Worm (Caenorhabditis elegans) whole organism, young adult: ENCODE data around the gene glb-17.

Source experiments
- B0035.1 ChIP-seq: sonication (generic microtip); optimal IDR thresholded peaks from 2 replicates; lab custom pipeline; 2016; ENCODE audit warnings: missing genetic modification characterization, mild to moderate bottlenecking, missing compliant biosample characterization, missing genotype, missing genetic modification reagents
- C06A6.2 ChIP-seq: fragments of 200-800 bp; sonication (Bioruptor generic); conservative IDR thresholded peaks from 2 replicates; pipeline ENCODE4 v1.3.6; 2022; ENCODE audit warnings: missing genetic modification characterization, missing compliant biosample characterization
- D2030.7 ChIP-seq: fragments of 200-800 bp; sonication (Bioruptor generic); IDR thresholded peaks from 2 replicates; pipeline ENCODE4 v1.3.6; 2022; ENCODE audit warnings: missing genetic modification reagents, missing genetic modification characterization, missing compliant biosample characterization
- F10E7.11 ChIP-seq: sonication (generic microtip); optimal IDR thresholded peaks from 2 replicates; lab custom pipeline; 2017; ENCODE audit warnings: mild to moderate bottlenecking, missing genetic modification characterization, moderate library complexity, missing compliant biosample characterization
- F33H1.4 ChIP-seq: fragments of 200-800 bp; sonication (Bioruptor generic); IDR thresholded peaks from 2 replicates; pipeline ENCODE4 v1.3.6; 2022; ENCODE audit warnings: missing genetic modification reagents, missing genetic modification characterization, missing compliant biosample characterization
- F39B2.1 ChIP-seq: fragments of 200-800 bp; sonication (Bioruptor generic); IDR thresholded peaks from 2 replicates; pipeline ENCODE4 v1.3.6; 2022; ENCODE audit warnings: missing genetic modification reagents, missing genetic modification characterization, missing compliant biosample characterization
- F49E8.2 ChIP-seq: sonication (generic microtip); optimal IDR thresholded peaks from 3 replicates; lab custom pipeline; 2017; ENCODE audit warnings: missing genetic modification characterization, mild to moderate bottlenecking, missing compliant biosample characterization, antibody characterized with exemption, moderate library complexity; ENCODE audit not compliant: insufficient read depth
- T07F8.4 ChIP-seq: sonication (generic microtip); optimal IDR thresholded peaks from 2 replicates; lab custom pipeline; 2016; ENCODE audit warnings: mild to moderate bottlenecking, missing genetic modification characterization, moderate library complexity, missing compliant biosample characterization
- ZK185.1 ChIP-seq: sonication (generic microtip); optimal IDR thresholded peaks from 2 replicates; lab custom pipeline; 2016; ENCODE audit warnings: mild to moderate bottlenecking, missing genetic modification characterization, missing compliant biosample characterization; ENCODE audit not compliant: poor library complexity, severe bottlenecking
- akir-1 ChIP-seq: fragments of 200-800 bp; sonication (Bioruptor generic); optimal IDR thresholded peaks from 2 replicates; lab custom pipeline; 2018; ENCODE audit warnings: mild to moderate bottlenecking, missing genetic modification characterization, moderate library complexity, missing compliant biosample characterization
- aptf-2 ChIP-seq: fragments of 200-800 bp; sonication (Bioruptor generic); conservative IDR thresholded peaks from 2 replicates; pipeline ENCODE4 v1.3.6; 2022; ENCODE audit warnings: missing genetic modification reagents, missing genetic modification characterization, missing compliant biosample characterization
- attf-3 ChIP-seq: fragments of 200-800 bp; sonication (Bioruptor generic); conservative IDR thresholded peaks from 2 replicates; pipeline ENCODE4 v1.3.6; 2022; ENCODE audit warnings: missing genetic modification reagents, missing genetic modification characterization, missing compliant biosample characterization
- attf-5 ChIP-seq: fragments of 200-800 bp; sonication (Bioruptor generic); optimal IDR thresholded peaks from 2 replicates; lab custom pipeline; 2018; ENCODE audit warnings: mild to moderate bottlenecking, missing genetic modification characterization, missing compliant biosample characterization
- ccch-3 ChIP-seq: fragments of 200-800 bp; sonication (Bioruptor generic); optimal IDR thresholded peaks from 2 replicates; lab custom pipeline; 2018; ENCODE audit warnings: mild to moderate bottlenecking, missing genetic modification characterization, missing compliant biosample characterization
- cebp-1 ChIP-seq, 2 experiments: fragments of 200-800 bp in 1 of 2; sonication (Bioruptor generic) in 1 of 2; sonication (generic microtip) in 1 of 2; IDR thresholded peaks in 1 of 2; optimal IDR thresholded peaks in 1 of 2; 2 replicates each; pipeline versions ENCODE4 v1.3.6 to Lab custom; 2017 to 2022; ENCODE audit warnings: missing compliant biosample characterization in 2 of 2, missing genetic modification characterization in 2 of 2, mild to moderate bottlenecking in 1 of 2, missing genetic modification reagents in 1 of 2, moderate library complexity in 1 of 2
- cebp-2 ChIP-seq: fragments of 200-800 bp; sonication (Bioruptor generic); IDR thresholded peaks from 2 replicates; pipeline ENCODE4 v1.3.6; 2022; ENCODE audit warnings: missing genetic modification characterization, missing compliant biosample characterization
- ceh-40 ChIP-seq: fragments of 200-800 bp; sonication (Bioruptor generic); IDR thresholded peaks from 2 replicates; pipeline ENCODE4 v1.3.6; 2022; ENCODE audit warnings: missing genetic modification characterization, missing compliant biosample characterization
- dpff-1 ChIP-seq: sonication (generic microtip); optimal IDR thresholded peaks from 2 replicates; lab custom pipeline; 2017; ENCODE audit warnings: mild to moderate bottlenecking, missing genetic modification characterization, missing compliant biosample characterization
- dpl-1 ChIP-seq: fragments of 150-350 bp; optimal IDR thresholded peaks from 2 replicates; lab custom pipeline; 2014; ENCODE audit warnings: missing biosample characterization, missing genetic modification reagents, missing genetic modification characterization
- egl-18 ChIP-seq: fragments of 200-800 bp; sonication (Bioruptor generic); IDR thresholded peaks from 2 replicates; pipeline ENCODE4 v1.3.6; 2022; ENCODE audit warnings: missing genetic modification reagents, missing genetic modification characterization, missing compliant biosample characterization
- egl-44 ChIP-seq: fragments of 200-800 bp; sonication (Bioruptor generic); IDR thresholded peaks from 2 replicates; pipeline ENCODE4 v1.3.6; 2022; ENCODE audit warnings: missing genetic modification reagents, missing genetic modification characterization, missing compliant biosample characterization
- egrh-3 ChIP-seq: fragments of 200-800 bp; sonication (Bioruptor generic); IDR thresholded peaks from 2 replicates; pipeline ENCODE4 v1.3.6; 2022; ENCODE audit warnings: missing genetic modification reagents, missing genetic modification characterization, missing compliant biosample characterization
- hlh-26 ChIP-seq: fragments of 200-800 bp; sonication (Bioruptor generic); conservative IDR thresholded peaks from 2 replicates; pipeline ENCODE4 v1.3.6; 2022; ENCODE audit warnings: missing genetic modification reagents, missing genetic modification characterization, missing compliant biosample characterization
- hmg-1.2 ChIP-seq: fragments of 200-800 bp; sonication (Bioruptor generic); IDR thresholded peaks from 2 replicates; pipeline ENCODE4 v1.3.6; 2022; ENCODE audit warnings: missing genetic modification reagents, missing genetic modification characterization, missing compliant biosample characterization
- let-607 ChIP-seq, 2 experiments: fragments of 200-800 bp in 1 of 2; sonication (Bioruptor generic) in 1 of 2; sonication (generic microtip) in 1 of 2; optimal IDR thresholded peaks; 2 replicates each; lab custom pipeline; 2016 to 2018; ENCODE audit warnings: mild to moderate bottlenecking in 2 of 2, missing compliant biosample characterization in 2 of 2, missing genetic modification characterization in 2 of 2, moderate library complexity in 2 of 2, missing genotype in 1 of 2
- lin-40 ChIP-seq: sonication (generic microtip); optimal IDR thresholded peaks from 2 replicates; lab custom pipeline; 2016; ENCODE audit warnings: missing genetic modification characterization, mild to moderate bottlenecking, missing compliant biosample characterization, missing genotype, missing genetic modification reagents
- lir-1 ChIP-seq: fragments of 200-800 bp; sonication (Bioruptor generic); conservative IDR thresholded peaks from 2 replicates; pipeline ENCODE4 v1.3.6; 2022; ENCODE audit warnings: missing genetic modification reagents, missing genetic modification characterization, missing compliant biosample characterization
- madf-8 ChIP-seq: fragments of 200-800 bp; sonication (Bioruptor generic); conservative IDR thresholded peaks from 2 replicates; pipeline ENCODE4 v1.3.6; 2022; ENCODE audit warnings: missing genetic modification reagents, missing genetic modification characterization, missing compliant biosample characterization
- mcd-1 ChIP-seq: fragments of 200-800 bp; sonication (Bioruptor generic); IDR thresholded peaks from 2 replicates; pipeline ENCODE4 v1.3.6; 2022; ENCODE audit warnings: missing genetic modification reagents, missing genetic modification characterization, missing compliant biosample characterization
- nfya-1 ChIP-seq: sonication (generic microtip); optimal IDR thresholded peaks from 2 replicates; lab custom pipeline; 2017; ENCODE audit warnings: antibody characterized with exemption, missing compliant biosample characterization, missing genetic modification characterization, borderline replicate concordance; ENCODE audit not compliant: insufficient read depth
- nfya-2 ChIP-seq: fragments of 200-800 bp; sonication (Bioruptor generic); IDR thresholded peaks from 2 replicates; pipeline ENCODE4 v1.3.6; 2022; ENCODE audit warnings: missing genetic modification reagents, missing genetic modification characterization, missing compliant biosample characterization
- nfyb-1 ChIP-seq: fragments of 200-800 bp; sonication (Bioruptor generic); IDR thresholded peaks from 2 replicates; pipeline ENCODE4 v1.3.6; 2022; ENCODE audit warnings: missing genetic modification reagents, missing genetic modification characterization, missing compliant biosample characterization
- nhr-120 ChIP-seq: fragments of 200-800 bp; sonication (Bioruptor generic); IDR thresholded peaks from 2 replicates; pipeline ENCODE4 v1.3.6; 2022; ENCODE audit warnings: missing genetic modification characterization, missing compliant biosample characterization
- nhr-179 ChIP-seq: sonication (generic microtip); optimal IDR thresholded peaks from 2 replicates; lab custom pipeline; 2016; ENCODE audit warnings: mild to moderate bottlenecking, missing genetic modification characterization, missing compliant biosample characterization
- nhr-27 ChIP-seq: fragments of 200-800 bp; sonication (Bioruptor generic); optimal IDR thresholded peaks from 2 replicates; lab custom pipeline; 2018; ENCODE audit warnings: mild to moderate bottlenecking, missing genetic modification characterization, moderate library complexity, missing compliant biosample characterization
- nhr-80 ChIP-seq: sonication (generic microtip); optimal IDR thresholded peaks from 2 replicates; lab custom pipeline; 2016; ENCODE audit warnings: missing genetic modification characterization, missing compliant biosample characterization
- pbrm-1 ChIP-seq: fragments of 200-800 bp; sonication (Bioruptor generic); IDR thresholded peaks from 2 replicates; pipeline ENCODE4 v1.3.6; 2022; ENCODE audit warnings: missing genetic modification reagents, missing genetic modification characterization, missing compliant biosample characterization
- sdz-38 ChIP-seq: sonication (generic microtip); optimal IDR thresholded peaks from 2 replicates; lab custom pipeline; 2016; ENCODE audit warnings: missing genotype, missing genetic modification characterization, missing compliant biosample characterization
- snpc-4 ChIP-seq, 5 experiments: fragments of 150-350 bp in 1 of 5; sonication (generic microtip) in 4 of 5; optimal IDR thresholded peaks; 2 replicates each; lab custom pipeline; 2014 to 2018; ENCODE audit warnings: missing genetic modification characterization in 5 of 5, missing biosample characterization in 3 of 5, antibody characterized with exemption in 2 of 5, mild to moderate bottlenecking in 2 of 5, missing compliant biosample characterization in 2 of 5, missing genotype in 2 of 5, moderate library complexity in 2 of 5, missing genetic modification reagents in 1 of 5
- sptf-2 ChIP-seq: fragments of 200-800 bp; sonication (Bioruptor generic); optimal IDR thresholded peaks from 2 replicates; lab custom pipeline; 2018; ENCODE audit warnings: mild to moderate bottlenecking, missing genetic modification characterization, missing compliant biosample characterization
- tbx-9 ChIP-seq: sonication (generic microtip); optimal IDR thresholded peaks from 2 replicates; lab custom pipeline; 2016; ENCODE audit warnings: borderline replicate concordance, missing genetic modification characterization, inconsistent platforms, missing compliant biosample characterization
- zfh-2 ChIP-seq: fragments of 200-800 bp; sonication (Bioruptor generic); conservative IDR thresholded peaks from 2 replicates; pipeline ENCODE4 v1.3.6; 2022; ENCODE audit warnings: missing genetic modification reagents, missing genetic modification characterization, missing compliant biosample characterization
- ztf-18 ChIP-seq: sonication (generic microtip); optimal IDR thresholded peaks from 2 replicates; lab custom pipeline; 2016; ENCODE audit warnings: missing genotype, mild to moderate bottlenecking, missing genetic modification characterization, missing compliant biosample characterization

glb-17 gene

ce11 chrX:9553095-9553494, 23.7 kb downstream of the glb-17 start (continued):
- TF ChIP-seq hlh-26 = no peak
- peak; percentile 96 for TF ChIP-seq nhr-80
- no peak for TF ChIP-seq sptf-2 (GFP tag; lab: Kevin White, UChicago)
- no peak for TF ChIP-seq mcd-1
- TF ChIP-seq nfya-1 (tag; lab: Kevin White, UChicago) = no peak
- no peak for TF ChIP-seq akir-1 (GFP tag; lab: Kevin White, UChicago)
- TF ChIP-seq ztf-18 (tag; lab: Kevin White, UChicago) = no peak
- TF ChIP-seq ZK185.1 (tag; lab: Kevin White, UChicago) = no peak
- TF ChIP-seq, all 124 proteins: peak for 7

DNA sequence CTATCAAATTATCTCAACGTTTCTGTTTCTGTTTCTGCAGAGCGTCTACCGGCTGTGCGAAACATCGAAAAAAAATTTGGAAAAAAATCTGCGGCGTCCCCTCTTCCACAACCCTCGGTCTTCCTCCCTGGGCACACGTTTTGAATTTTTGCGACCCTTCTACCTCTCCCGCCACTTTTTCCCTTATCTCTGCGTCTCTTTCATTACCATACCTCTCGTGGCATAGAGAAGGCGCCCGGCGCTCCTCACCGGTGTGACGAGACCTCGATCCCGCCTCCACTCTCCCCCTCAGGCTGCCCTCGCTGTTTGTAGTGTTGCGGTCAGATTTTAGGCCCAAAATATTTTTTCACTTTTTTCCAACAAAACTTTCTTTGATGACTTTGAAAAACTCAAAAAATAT, 24.4 kb downstream of the glb-17 start:
- TF ChIP-seq lin-40 (tag; lab: Kevin White, UChicago) (peak; percentile 30), nfyb-1 (GFP tag; lab: Robert Waterston, UW) (0 out of 2 replicates have a peak, but pooled peaks have one; percentile 26), hmg-1.2 (GFP tag; lab: Robert Waterston, UW) (peak; percentile 53), egl-44 (GFP tag; lab: Robert Waterston, UW) (no peak), cebp-1 (GFP tag; IDR thresholded peaks at IDR 0.05; lab: Robert Waterston, UW) (no peak), cebp-1 (tag; optimal IDR thresholded peaks at IDR 0.05; lab: Kevin White, UChicago) (peak; percentile 4), egrh-3 (GFP tag; lab: Robert Waterston, UW) (peak; percentile 77), D2030.7 (GFP tag; lab: Robert Waterston, UW) (no peak), nhr-80 (peak; percentile 37), dpl-1 (GFP tag; lab: Kevin White, UChicago) (no peak), zfh-2 (GFP tag; lab: Robert Waterston, UW) (peak; percentile 92), attf-5 (peak; percentile 4), snpc-4 (GFP tag; optimal IDR thresholded peaks at IDR 0.05; lab: Kevin White, UChicago) (no peak), snpc-4 (tag; optimal IDR thresholded peaks at IDR 0.05; lab: Kevin White, UChicago) (peak in 1 of 4 experiments; percentile 7)

- TF ChIP-seq mcd-1 (no peak), cebp-2 (GFP tag; lab: Robert Waterston, UW) (no peak), dpff-1 (tag; lab: Kevin White, UChicago) (no peak), F10E7.11 (no peak), tbx-9 (tag; lab: Kevin White, UChicago) (no peak), F33H1.4 (no peak), C06A6.2 (GFP tag; lab: Robert Waterston, UW) (0 out of 2 replicates have a peak, but pooled peaks have one; percentile 38), nhr-27 (tag; lab: Kevin White, UChicago) (peak; percentile 28), nhr-120 (no peak), egl-44 (GFP tag; lab: Robert Waterston, UW) (no peak), B0035.1 (tag; lab: Kevin White, UChicago) (no peak), ZK185.1 (tag; lab: Kevin White, UChicago) (no peak), F49E8.2 (tag; lab: Kevin White, UChicago) (no peak), F39B2.1 (no peak), aptf-2 (no peak), sdz-38 (tag; lab: Kevin White, UChicago) (no peak), akir-1 (GFP tag; lab: Kevin White, UChicago) (no peak), egl-18 (GFP tag; lab: Robert Waterston, UW) (no peak), sptf-2 (GFP tag; lab: Kevin White, UChicago) (no peak), ccch-3 (GFP tag; lab: Kevin White, UChicago) (no peak), pbrm-1 (GFP tag; lab: Robert Waterston, UW) (0 out of 2 replicates have a peak, but pooled peaks have one; percentile 40), nfya-2 (GFP tag; lab: Robert Waterston, UW) (no peak), let-607 (tag; optimal IDR thresholded peaks at IDR 0.05; lab: Kevin White, UChicago) (peak in 1 of 2 experiments; percentile 7), attf-3 (no peak), madf-8 (no peak), ceh-40 (GFP tag; lab: Robert Waterston, UW) (no peak), nhr-179 (no peak), T07F8.4 (no peak), egrh-3 (GFP tag; lab: Robert Waterston, UW) (no peak), lir-1 (GFP tag; lab: Robert Waterston, UW) (0 out of 2 replicates have a peak, but pooled peaks have one; percentile 18)
Measured at ce11 chrX:9551112-9551511, 25.7 kb downstream of the glb-17 start.
